Worm (Caenorhabditis elegans) whole organism, midembryonic: ENCODE data around the gene air-1.

ENCODE experiments used
- T22C8.4 ChIP-seq: fragments of 200-800 bp; sonication (Bioruptor generic); IDR thresholded peaks from 2 replicates; pipeline ENCODE4 v1.3.6; 2022; ENCODE audit warnings: missing genetic modification characterization, missing compliant biosample characterization
- cog-1 ChIP-seq: sonication (generic microtip); optimal IDR thresholded peaks from 2 replicates; lab custom pipeline; 2016; ENCODE audit warnings: missing genetic modification characterization, missing compliant biosample characterization
- flt-1 ChIP-seq: fragments of 200-800 bp; sonication (Bioruptor generic); IDR thresholded peaks from 2 replicates; pipeline ENCODE4 v1.3.6; 2022; ENCODE audit warnings: missing genetic modification characterization, missing compliant biosample characterization
- klf-2 ChIP-seq: fragments of 200-800 bp; sonication (Bioruptor generic); conservative IDR thresholded peaks from 2 replicates; pipeline ENCODE4 v1.3.6; 2022; ENCODE audit warnings: missing genetic modification reagents, missing genetic modification characterization, missing compliant biosample characterization
- ref-1 ChIP-seq: fragments of 200-800 bp; sonication (Bioruptor generic); conservative IDR thresholded peaks from 2 replicates; pipeline ENCODE4 v1.3.6; 2022; ENCODE audit warnings: missing genetic modification reagents, missing genetic modification characterization, missing compliant biosample characterization
- tab-1 ChIP-seq: fragments of 200-800 bp; sonication (Bioruptor generic); IDR thresholded peaks from 2 replicates; pipeline ENCODE4 v1.3.6; 2022; ENCODE audit warnings: missing genetic modification characterization, missing compliant biosample characterization
- ztf-29 ChIP-seq: fragments of 200-800 bp; sonication (Bioruptor generic); IDR thresholded peaks from 2 replicates; pipeline ENCODE4 v1.3.6; 2022; ENCODE audit warnings: missing genetic modification reagents, missing genetic modification characterization, missing compliant biosample characterization

DNA sequence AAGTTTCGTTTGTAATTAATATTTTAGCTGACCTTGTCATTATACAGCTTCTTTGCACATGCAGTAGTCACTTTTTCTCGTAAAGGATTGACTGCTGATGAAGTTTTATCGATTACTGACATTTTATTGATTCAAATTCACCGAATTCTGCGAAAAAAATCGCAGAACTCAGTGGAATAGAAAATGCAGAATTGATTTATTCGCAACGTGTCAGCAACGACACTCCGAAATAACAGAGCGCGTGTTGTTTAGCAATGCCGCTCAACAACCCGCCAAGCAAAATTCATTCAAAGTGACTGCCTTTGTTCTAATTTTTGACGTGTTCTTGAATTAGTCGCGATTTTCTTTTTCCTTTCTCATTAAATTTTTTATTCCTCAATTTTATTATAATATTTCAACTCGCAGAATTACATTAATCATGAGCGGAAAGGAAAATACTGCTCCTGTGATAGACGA is at the start of gene air-1, which contains the start of gene cogc-6:
- TF ChIP-seq T22C8.4 (GFP tag; lab: Robert Waterston, UW) (no peak), cog-1 (tag; lab: Kevin White, UChicago) (no peak), klf-2 (GFP tag; lab: Robert Waterston, UW) (no peak), ref-1 (no peak), flt-1 (GFP tag; lab: Robert Waterston, UW) (no peak), ztf-29 (GFP tag; lab: Robert Waterston, UW) (no peak), tab-1 (no peak)
